Fruit fly (Drosophila melanogaster): ENCODE data around the gene CG5645.

CG5645 gene

dm6 chr3L:12115966-12116735 is 20.4 kb downstream of the CG5645 start, which contains the start of gene vers (continued):
- no peak for TF ChIP-seq CG12299 (tag; optimal IDR thresholded peaks at IDR 0.05)
- TF ChIP-seq trem (tag; optimal IDR thresholded peaks at IDR 0.05) = peak; percentile 69
- no peak for TF ChIP-seq Nf-YB (GFP tag; optimal IDR thresholded peaks at IDR 0.05)
- no peak for TF ChIP-seq CG30431 (GFP tag; optimal IDR thresholded peaks at IDR 0.05)
- no peak for TF ChIP-seq CG12942 (GFP tag; optimal IDR thresholded peaks at IDR 0.05)
- no peak for TF ChIP-seq mirr (GFP tag; optimal IDR thresholded peaks at IDR 0.05)
- TF ChIP-seq CG7556 (GFP tag; optimal IDR thresholded peaks at IDR 0.05) = no peak
- TF ChIP-seq Max (GFP tag; optimal IDR thresholded peaks at IDR 0.05) = peak; percentile 56
- TF ChIP-seq CG12219 (GFP tag; optimal IDR thresholded peaks at IDR 0.05) = no peak
- peak in 1 of 2 experiments; percentile 30 for TF ChIP-seq dpn (GFP tag; optimal IDR thresholded peaks at IDR 0.05)
- TF ChIP-seq CG6254 (GFP tag; optimal IDR thresholded peaks at IDR 0.05) = no peak
- TF ChIP-seq CG6791 (GFP tag; IDR thresholded peaks at IDR 0.05; ENCODE audit: partially characterized antibody) = peak; percentile 94
- TF ChIP-seq seq (GFP tag; IDR thresholded peaks at IDR 0.05) = no peak; the same call in 1 of the 2 replicates
- TF ChIP-seq CG12155 (GFP tag; optimal IDR thresholded peaks at IDR 0.05) = no peak
- TF ChIP-seq Rfx (GFP tag; IDR thresholded peaks at IDR 0.05) = peak; percentile 67; the same call in 1 of the 2 replicates
- no peak for TF ChIP-seq br (optimal IDR thresholded peaks at IDR 0.05)
- TF ChIP-seq CG10321 (GFP tag; IDR thresholded peaks at IDR 0.05) = no peak
- no peak for TF ChIP-seq nau (GFP tag; optimal IDR thresholded peaks at IDR 0.05)
- TF ChIP-seq ash1 (GFP tag; optimal IDR thresholded peaks at IDR 0.05) = no peak
- no peak for TF ChIP-seq CG18619 (GFP tag; optimal IDR thresholded peaks at IDR 0.05)
- TF ChIP-seq fu2 (GFP tag; optimal IDR thresholded peaks at IDR 0.05) = no peak
- no peak for TF ChIP-seq lab (GFP tag; optimal IDR thresholded peaks at IDR 0.05)
- no peak for TF ChIP-seq gt (GFP tag; IDR thresholded peaks at IDR 0.05)
- no peak for TF ChIP-seq danr (GFP tag; IDR thresholded peaks at IDR 0.05)
- TF ChIP-seq CG17361 (GFP tag; IDR thresholded peaks at IDR 0.05) = 0 out of 3 replicates have a peak, but pooled peaks have one; percentile 34
- TF ChIP-seq CG4820 (GFP tag; optimal IDR thresholded peaks at IDR 0.05) = no peak
- no peak for TF ChIP-seq CG43689 (GFP tag; IDR thresholded peaks at IDR 0.05)
- TF ChIP-seq D19B (GFP tag; optimal IDR thresholded peaks at IDR 0.05) = no peak
- TF ChIP-seq CG1832 (GFP tag; optimal IDR thresholded peaks at IDR 0.05) = no peak
- peak; percentile 0 for TF ChIP-seq her (GFP tag; optimal IDR thresholded peaks at IDR 0.05)
- TF ChIP-seq Elba2 (GFP tag; optimal IDR thresholded peaks at IDR 0.05) = peak; percentile 75
- no peak for TF ChIP-seq CG3065 (GFP tag; optimal IDR thresholded peaks at IDR 0.05)
- TF ChIP-seq ara (GFP tag; IDR thresholded peaks at IDR 0.05) = 0 out of 2 replicates have a peak, but pooled peaks have one; percentile 10
- no peak for TF ChIP-seq CG16815 (GFP tag; optimal IDR thresholded peaks at IDR 0.05)
- no peak for TF ChIP-seq Spps (tag; optimal IDR thresholded peaks at IDR 0.05)
- TF ChIP-seq CG6175 (GFP tag; IDR thresholded peaks at IDR 0.05) = no peak
- no peak for TF ChIP-seq Camta (GFP tag; optimal IDR thresholded peaks at IDR 0.05)
- TF ChIP-seq onecut (GFP tag; IDR thresholded peaks at IDR 0.05) = no peak
- TF ChIP-seq lbe (GFP tag; optimal IDR thresholded peaks at IDR 0.05) = peak; percentile 41
- TF ChIP-seq lmd (GFP tag; IDR thresholded peaks at IDR 0.05) = no peak; the same call in 1 of the 2 replicates
- no peak for TF ChIP-seq al (GFP tag; IDR thresholded peaks at IDR 0.05)
- no peak for TF ChIP-seq HLHmδ (GFP tag; optimal IDR thresholded peaks at IDR 0.05)
- TF ChIP-seq CG33557 (GFP tag; optimal IDR thresholded peaks at IDR 0.05) = no peak
- peak; percentile 33 for TF ChIP-seq ERR (GFP tag; optimal IDR thresholded peaks at IDR 0.05)
- peak; percentile 83 for TF ChIP-seq nerfin-2 (GFP tag; IDR thresholded peaks at IDR 0.05; ENCODE audit: partially characterized antibody)
- TF ChIP-seq CG10543 (GFP tag; optimal IDR thresholded peaks at IDR 0.05) = no peak
- no peak for TF ChIP-seq crol (GFP tag; IDR thresholded peaks at IDR 0.05)
- TF ChIP-seq hbn (GFP tag; IDR thresholded peaks at IDR 0.05; ENCODE audit: partially characterized antibody) = peak; percentile 95
- no peak for TF ChIP-seq Six4 (GFP tag; optimal IDR thresholded peaks at IDR 0.05)
- TF ChIP-seq CG11695 (GFP tag; IDR thresholded peaks at IDR 0.05) = 0 out of 3 replicates have a peak, but pooled peaks have one; percentile 23
